Worm (Caenorhabditis elegans): ENCODE measurements around the gene str-247.

Gene str-247

ce11 chrV:3984178-3984577 is 30.3 kb downstream of the str-247 start, which contains the start of gene nlp-29:
Gene nlp-29, plus strand, starts transcription at chrV:3984425.
- no peak for TF ChIP-seq lag-1 (GFP tag; IDR thresholded peaks at IDR 0.05)
- TF ChIP-seq mxl-1 (tag; optimal IDR thresholded peaks at IDR 0.05): no peak
- TF ChIP-seq sdz-38 (tag; optimal IDR thresholded peaks at IDR 0.05): no peak
- no peak for TF ChIP-seq Y79H2A.3 (GFP tag; conservative IDR thresholded peaks at IDR 0.05)
- TF ChIP-seq tlf-1 (GFP tag; optimal IDR thresholded peaks at IDR 0.05): no peak
- TF ChIP-seq ama-1 (optimal IDR thresholded peaks at IDR 0.05): no peak
- no peak for TF ChIP-seq ama-1 (GFP tag; optimal IDR thresholded peaks at IDR 0.05)
- no peak for TF ChIP-seq aptf-2 (GFP tag; conservative IDR thresholded peaks at IDR 0.05)
- no peak for TF ChIP-seq nfya-2 (GFP tag; IDR thresholded peaks at IDR 0.05)
- no peak for TF ChIP-seq aptf-3 (GFP tag; IDR thresholded peaks at IDR 0.05)
- TF ChIP-seq die-1 (tag; optimal IDR thresholded peaks at IDR 0.05): no peak
- no peak for TF ChIP-seq sptf-2 (GFP tag; optimal IDR thresholded peaks at IDR 0.05)

ce11 chrV:3985104-3985503 is 31.3 kb downstream of the str-247 start:
- TF ChIP-seq nhr-27 (tag; optimal IDR thresholded peaks at IDR 0.05) (no peak), tbp1 (GFP tag; optimal IDR thresholded peaks at IDR 0.05) (no peak), ztf-6 (GFP tag; IDR thresholded peaks at IDR 0.05) (no peak), F39B2.1 (GFP tag; IDR thresholded peaks at IDR 0.05) (no peak), ceh-58 (GFP tag; IDR thresholded peaks at IDR 0.05) (no peak), ztf-28 (GFP tag; IDR thresholded peaks at IDR 0.05) (no peak), die-1 (tag; optimal IDR thresholded peaks at IDR 0.05) (no peak), F57A8.1 (GFP tag; optimal IDR thresholded peaks at IDR 0.05) (no peak), ceh-91 (GFP tag; IDR thresholded peaks at IDR 0.05) (no peak), mel-28 (tag; optimal IDR thresholded peaks at IDR 0.05; ENCODE audit: borderline replicate concordance) (no peak), zfh-2 (GFP tag; conservative IDR thresholded peaks at IDR 0.05) (no peak), K11D2.4 (GFP tag; IDR thresholded peaks at IDR 0.05) (no peak), snpc-3.4 (tag; optimal IDR thresholded peaks at IDR 0.05) (no peak), let-607 (tag; optimal IDR thresholded peaks at IDR 0.05) (no peak), ceh-100 (GFP tag; IDR thresholded peaks at IDR 0.05) (no peak)

ce11 chrV:3987616-3988015 is 33.8 kb downstream of the str-247 start, which contains the start of gene nlp-28:
Gene nlp-28, plus strand, starts transcription at chrV:3987900.
- TF ChIP-seq ama-1 (optimal IDR thresholded peaks at IDR 0.05): peak; percentile 39
- no peak for TF ChIP-seq ama-1 (GFP tag; optimal IDR thresholded peaks at IDR 0.05)
- TF ChIP-seq madf-10 (tag; optimal IDR thresholded peaks at IDR 0.05): no peak

DNA sequence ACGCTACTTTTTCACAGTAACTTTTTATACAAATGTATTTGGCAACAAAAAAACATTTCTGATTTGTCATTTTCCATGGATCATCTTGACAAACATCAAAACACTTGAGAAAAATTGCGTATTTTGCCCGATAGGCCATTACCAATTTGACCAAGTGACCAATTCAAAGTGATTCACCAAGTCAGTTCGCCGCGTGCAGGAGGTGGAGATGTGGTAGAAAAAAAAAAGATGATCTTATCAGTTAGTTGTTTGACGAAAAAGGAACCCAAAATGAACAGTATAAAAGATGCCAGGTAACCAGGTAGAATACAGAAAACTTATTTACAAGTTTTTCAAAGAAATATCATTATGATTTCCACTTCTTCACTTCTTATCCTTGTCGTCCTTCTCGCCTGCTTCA is 35.2 kb downstream of the str-247 start, which contains the start of gene nlp-27:
Gene nlp-27, plus strand, starts transcription at position 309 of the 400 bp plus-strand sequence.
- no peak for TF ChIP-seq nfyb-1 (GFP tag; IDR thresholded peaks at IDR 0.05)
- no peak for TF ChIP-seq attf-3 (GFP tag; conservative IDR thresholded peaks at IDR 0.05)

ce11 chrV:3992334-3992733 is 38.5 kb downstream of the str-247 start:
- no peak for TF ChIP-seq sdz-38 (tag; optimal IDR thresholded peaks at IDR 0.05)
- TF ChIP-seq him-1 (tag; optimal IDR thresholded peaks at IDR 0.05): no peak

- TF ChIP-seq ceh-79 (tag; optimal IDR thresholded peaks at IDR 0.05): no peak
These were observed 40.2 kb downstream of the str-247 start, which contains the start of gene K09D9.9 for ce11 chrV:3994048-3994447. Gene K09D9.9, minus strand, starts transcription at chrV:3994148.
